Fruit fly (Drosophila melanogaster) whole organism, embryonic: ENCODE data around the gene sdt.

Experiments
- Ada2b ChIP-seq: fragments of 200-800 bp; sonication (Bioruptor generic); IDR thresholded peaks from 2 replicates; pipeline ENCODE4 v1.3.6; 2022; ENCODE audit warnings: missing biosample characterization, missing genetic modification characterization
- BEAF-32 ChIP-seq: fragments of 200-800 bp; sonication (Bioruptor generic); optimal IDR thresholded peaks from 3 replicates; lab custom pipeline; 2017; ENCODE audit warnings: missing biosample characterization, missing genetic modification characterization, mild to moderate bottlenecking, moderate library complexity, missing genetic modification reagents
- CG10431 ChIP-seq: fragments of 200-800 bp; sonication (Bioruptor generic); optimal IDR thresholded peaks from 3 replicates; lab custom pipeline; 2018; ENCODE audit warnings: missing biosample characterization, mild to moderate bottlenecking, missing genetic modification characterization
- CG11456 ChIP-seq: fragments of 200-800 bp; sonication (Bioruptor generic); IDR thresholded peaks from 3 replicates; pipeline ENCODE4 v1.3.6; 2022; ENCODE audit warnings: missing biosample characterization, missing genetic modification characterization
- CG13775 ChIP-seq: fragments of 200-800 bp; sonication (Bioruptor generic); optimal IDR thresholded peaks from 3 replicates; lab custom pipeline; 2017; ENCODE audit warnings: missing biosample characterization, mild to moderate bottlenecking, missing genetic modification characterization
- CG14860 ChIP-seq: fragments of 200-800 bp; sonication (Bioruptor generic); IDR thresholded peaks from 3 replicates; pipeline ENCODE4 v1.3.6; 2022; ENCODE audit warnings: missing biosample characterization, missing genetic modification characterization; ENCODE audit not compliant: partially characterized antibody
- CG1603 ChIP-seq: fragments of 200-800 bp; sonication (Bioruptor generic); optimal IDR thresholded peaks from 2 replicates; lab custom pipeline; 2019; ENCODE audit warnings: missing biosample characterization, mild to moderate bottlenecking, missing genetic modification characterization, moderate library complexity
- CG17186 ChIP-seq: fragments of 200-800 bp; sonication (Bioruptor generic); optimal IDR thresholded peaks from 3 replicates; lab custom pipeline; 2017; ENCODE audit warnings: missing biosample characterization, missing genetic modification reagents, missing genetic modification characterization
- CG17359 ChIP-seq: fragments of 200-800 bp; sonication (Bioruptor generic); optimal IDR thresholded peaks from 3 replicates; lab custom pipeline; 2018; ENCODE audit warnings: missing biosample characterization, mild to moderate bottlenecking, missing genetic modification characterization, moderate library complexity
- CG17385 ChIP-seq: fragments of 200-800 bp; sonication (Bioruptor generic); optimal IDR thresholded peaks from 3 replicates; lab custom pipeline; 2018; ENCODE audit warnings: missing biosample characterization, mild to moderate bottlenecking, missing genetic modification characterization
- CG17912 ChIP-seq: fragments of 200-800 bp; sonication (Bioruptor generic); optimal IDR thresholded peaks from 2 replicates; lab custom pipeline; 2018; ENCODE audit warnings: missing biosample characterization, mild to moderate bottlenecking, missing genetic modification characterization
- CG34224 ChIP-seq: fragments of 200-800 bp; sonication (Bioruptor generic); IDR thresholded peaks from 3 replicates; pipeline ENCODE4 v1.3.6; 2022; ENCODE audit warnings: missing biosample characterization, missing genetic modification characterization; ENCODE audit not compliant: partially characterized antibody
- CG3838 ChIP-seq: fragments of 200-800 bp; sonication (Bioruptor generic); optimal IDR thresholded peaks from 3 replicates; lab custom pipeline; 2016; ENCODE audit warnings: missing biosample characterization, missing genetic modification characterization
- CG5180 ChIP-seq: fragments of 200-800 bp; sonication (Bioruptor generic); optimal IDR thresholded peaks from 3 replicates; lab custom pipeline; 2017; ENCODE audit warnings: missing biosample characterization, missing genetic modification characterization, mild to moderate bottlenecking, moderate library complexity, missing genetic modification reagents
- CG7357 ChIP-seq: fragments of 200-800 bp; sonication (Bioruptor generic); IDR thresholded peaks from 3 replicates; pipeline ENCODE4 v1.3.6; 2022; ENCODE audit warnings: missing biosample characterization, missing genetic modification characterization
- CG8765 ChIP-seq: fragments of 200-800 bp; sonication (Bioruptor generic); IDR thresholded peaks from 2 replicates; pipeline ENCODE4 v1.3.6; 2022; ENCODE audit warnings: missing biosample characterization, missing genetic modification characterization
- ERR ChIP-seq: fragments of 200-800 bp; sonication (Bioruptor generic); optimal IDR thresholded peaks from 2 replicates; lab custom pipeline; 2016; ENCODE audit warnings: missing biosample characterization, missing genetic modification characterization
- Ets97D ChIP-seq: fragments of 200-800 bp; sonication (Bioruptor generic); optimal IDR thresholded peaks from 3 replicates; lab custom pipeline; 2016; ENCODE audit warnings: missing biosample characterization, missing genetic modification characterization
- HLH4C ChIP-seq: fragments of 200-800 bp; sonication (Bioruptor generic); IDR thresholded peaks from 3 replicates; pipeline ENCODE4 v1.3.6; 2022; ENCODE audit warnings: missing biosample characterization, missing genetic modification characterization; ENCODE audit not compliant: partially characterized antibody
- HLHmδ ChIP-seq: fragments of 200-800 bp; sonication (Bioruptor generic); optimal IDR thresholded peaks from 2 replicates; lab custom pipeline; 2018; ENCODE audit warnings: missing biosample characterization, mild to moderate bottlenecking, missing genetic modification characterization, moderate library complexity
- Hmr ChIP-seq: fragments of 200-800 bp; sonication (Bioruptor generic); optimal IDR thresholded peaks from 3 replicates; lab custom pipeline; 2017; ENCODE audit warnings: mild to moderate bottlenecking, missing biosample characterization, missing genetic modification reagents, missing genetic modification characterization
- MESR4 ChIP-seq: fragments of 200-800 bp; sonication (Bioruptor generic); optimal IDR thresholded peaks from 2 replicates; lab custom pipeline; 2018; ENCODE audit warnings: missing biosample characterization, mild to moderate bottlenecking, missing genetic modification characterization, moderate library complexity
- Med ChIP-seq: fragments of 200-800 bp; sonication (Bioruptor generic); peaks from one replicate; lab custom pipeline; 2016; ENCODE audit warnings: missing biosample characterization, missing genetic modification characterization, mild to moderate bottlenecking, inconsistent platforms, moderate library complexity
- NC2β ChIP-seq: fragments of 200-800 bp; sonication (Bioruptor generic); optimal IDR thresholded peaks from 2 replicates; lab custom pipeline; 2016; ENCODE audit warnings: missing biosample characterization, missing genetic modification characterization
- Nf-YA ChIP-seq: fragments of 200-800 bp; sonication (Bioruptor generic); IDR thresholded peaks from 2 replicates; pipeline ENCODE4 v1.3.6; 2022; ENCODE audit warnings: missing biosample characterization, missing genetic modification characterization
- Scr ChIP-seq: fragments of 200-800 bp; sonication (Bioruptor generic); IDR thresholded peaks from 2 replicates; pipeline ENCODE4 v1.3.6; 2022; ENCODE audit warnings: missing biosample characterization, missing genetic modification characterization; ENCODE audit not compliant: partially characterized antibody
- Sin3A ChIP-seq: fragments of >200 bp; optimal IDR thresholded peaks from 2 replicates; lab custom pipeline; 2018
- chinmo ChIP-seq: fragments of 200-800 bp; sonication (Bioruptor generic); IDR thresholded peaks from 4 replicates; pipeline ENCODE4 v1.3.6; 2022; ENCODE audit warnings: missing biosample characterization, missing genetic modification characterization; ENCODE audit not compliant: partially characterized antibody
- eve ChIP-seq, 2 experiments: fragments of >200 bp; optimal IDR thresholded peaks; 2 replicates each; lab custom pipeline; 2017; ENCODE audit warnings: missing biosample characterization in 2 of 2, missing genetic modification characterization in 2 of 2
- grn ChIP-seq: fragments of 200-800 bp; sonication (Bioruptor generic); optimal IDR thresholded peaks from 3 replicates; lab custom pipeline; 2017; ENCODE audit warnings: missing biosample characterization, missing genetic modification characterization
- hb ChIP-seq: fragments of 200-800 bp; sonication (Bioruptor generic); IDR thresholded peaks from 3 replicates; pipeline ENCODE4 v1.3.6; 2022; ENCODE audit warnings: missing biosample characterization, missing genetic modification characterization; ENCODE audit not compliant: partially characterized antibody
- hbn ChIP-seq: fragments of 200-800 bp; sonication (Bioruptor generic); IDR thresholded peaks from 2 replicates; pipeline ENCODE4 v1.3.6; 2022; ENCODE audit warnings: missing biosample characterization, missing genetic modification characterization; ENCODE audit not compliant: partially characterized antibody
- lilli ChIP-seq: fragments of 200-800 bp; sonication (Bioruptor generic); optimal IDR thresholded peaks from 3 replicates; lab custom pipeline; 2016; ENCODE audit warnings: missing biosample characterization, missing genetic modification characterization
- otp ChIP-seq: fragments of 200-800 bp; sonication (Bioruptor generic); IDR thresholded peaks from 3 replicates; pipeline ENCODE4, ENCODE4 v1.3.6; 2022; ENCODE audit warnings: missing biosample characterization, missing genetic modification characterization
- pho ChIP-seq: fragments of 200-800 bp; sonication (Bioruptor generic); optimal IDR thresholded peaks from 2 replicates; lab custom pipeline; 2016; ENCODE audit warnings: missing biosample characterization, missing genetic modification characterization
- pzg ChIP-seq: fragments of 200-800 bp; sonication (Bioruptor generic); optimal IDR thresholded peaks from 3 replicates; lab custom pipeline; 2018; ENCODE audit warnings: missing biosample characterization, mild to moderate bottlenecking, missing genetic modification characterization, moderate library complexity
- salm ChIP-seq: fragments of 200-800 bp; sonication (Bioruptor generic); optimal IDR thresholded peaks from 2 replicates; lab custom pipeline; 2018; ENCODE audit warnings: missing biosample characterization, mild to moderate bottlenecking, missing genetic modification characterization
- sens-2 ChIP-seq: fragments of 200-800 bp; sonication (Bioruptor generic); IDR thresholded peaks from 2 replicates; pipeline ENCODE4 v1.3.6; 2022; ENCODE audit warnings: missing biosample characterization, missing genetic modification characterization
- trem ChIP-seq: fragments of 200-800 bp; optimal IDR thresholded peaks from 3 replicates; lab custom pipeline; 2019; ENCODE audit warnings: missing biosample characterization, mild to moderate bottlenecking, missing genetic modification characterization, moderate library complexity
- z ChIP-seq: fragments of 200-800 bp; sonication (Bioruptor generic); IDR thresholded peaks from 3 replicates; pipeline ENCODE4 v1.3.6; 2022; ENCODE audit warnings: missing biosample characterization, missing genetic modification characterization
- zfh1 ChIP-seq: fragments of 200-800 bp; sonication (Bioruptor generic); IDR thresholded peaks from 3 replicates; pipeline ENCODE4 v1.3.6; 2022; ENCODE audit warnings: missing biosample characterization, missing genetic modification characterization

The sdt gene

dm6 chrX:8273291-8273690 is 94.9 kb downstream of the sdt start, which contains the start of gene CG1636 (continued):
- TF ChIP-seq eve (GFP tag; optimal IDR thresholded peaks at IDR 0.05; lab: Kevin White, UChicago) = no peak
- TF ChIP-seq Ets97D (GFP tag; lab: Kevin White, UChicago) = no peak
- no peak for TF ChIP-seq Nf-YA
- no peak for TF ChIP-seq CG11456 (GFP tag; lab: Robert Waterston, UW)
- TF ChIP-seq BEAF-32 (GFP tag; lab: Kevin White, UChicago) = peak; percentile 82
- peak; percentile 85 for TF ChIP-seq CG17186 (GFP tag; lab: Kevin White, UChicago)
- TF ChIP-seq MESR4 (GFP tag; lab: Kevin White, UChicago) = peak; percentile 56
- no peak for TF ChIP-seq CG13775 (GFP tag; lab: Kevin White, UChicago)
- no peak for TF ChIP-seq CG10431 (GFP tag; lab: Kevin White, UChicago)
- no peak for TF ChIP-seq Ada2b (GFP tag; lab: Robert Waterston, UW)
- no peak for TF ChIP-seq grn (GFP tag; lab: Kevin White, UChicago)
- TF ChIP-seq pzg (GFP tag; lab: Kevin White, UChicago) = peak; percentile 55
- TF ChIP-seq CG5180 (GFP tag; lab: Kevin White, UChicago) = no peak
- peak; percentile 72 for TF ChIP-seq HLH4C (GFP tag; lab: Robert Waterston, UW)
- TF ChIP-seq CG14860 = peak; percentile 62; the same call in 2 of the 3 replicates
- peak; percentile 39 for TF ChIP-seq CG1603 (tag; lab: Kevin White, UChicago)
- TF ChIP-seq CG17912 (GFP tag; lab: Kevin White, UChicago) = no peak
- TF ChIP-seq CG3838 (GFP tag; lab: Kevin White, UChicago) = no peak
- no peak for TF ChIP-seq salm (tag; lab: Kevin White, UChicago)
- TF ChIP-seq HLHmδ (GFP tag; lab: Kevin White, UChicago) = no peak
- TF ChIP-seq sens-2 (GFP tag; lab: Robert Waterston, UW) = no peak
- TF ChIP-seq otp (GFP tag; lab: Robert Waterston, UW) = no peak
- peak; percentile 78; the same call in 2 of the 4 replicates for TF ChIP-seq chinmo (GFP tag; lab: Robert Waterston, UW)
- no peak for TF ChIP-seq zfh1
- no peak for TF ChIP-seq lilli (GFP tag; lab: Kevin White, UChicago)
- TF ChIP-seq ERR (GFP tag; lab: Kevin White, UChicago) = no peak
- peak; percentile 6 for TF ChIP-seq Sin3A (lab: Kevin White, UChicago)
- no peak for TF ChIP-seq CG17359 (tag; lab: Kevin White, UChicago)
- peak; percentile 84 for TF ChIP-seq CG34224 (GFP tag; lab: Robert Waterston, UW)
- no peak for TF ChIP-seq NC2β (GFP tag; lab: Kevin White, UChicago)
- TF ChIP-seq CG17385 (GFP tag; lab: Kevin White, UChicago) = no peak
- no peak for TF ChIP-seq CG8765 (GFP tag; lab: Robert Waterston, UW)
- TF ChIP-seq z (GFP tag; lab: Robert Waterston, UW) = no peak
- TF ChIP-seq Med (GFP tag; lab: Kevin White, UChicago) = peak; percentile 28
- TF ChIP-seq hb (GFP tag; lab: Robert Waterston, UW) = peak; percentile 73
- TF ChIP-seq Scr (GFP tag; lab: Robert Waterston, UW) = peak; percentile 85
- no peak for TF ChIP-seq CG7357 (GFP tag; lab: Robert Waterston, UW)
- TF ChIP-seq hbn (GFP tag; lab: Robert Waterston, UW) = peak; percentile 90
- TF ChIP-seq pho = no peak
- TF ChIP-seq trem (tag; lab: Kevin White, UChicago) = no peak
- no peak for TF ChIP-seq Hmr (GFP tag; lab: Kevin White, UChicago)
